Fruit fly (Drosophila melanogaster) whole organism, embryonic: ENCODE data around the gene lwr.

ENCODE experiments used
- Atf6 ChIP-seq: fragments of 200-800 bp; sonication (Bioruptor generic); IDR thresholded peaks from 2 replicates; pipeline ENCODE4 v1.3.6; 2022; ENCODE audit warnings: missing biosample characterization, missing genetic modification characterization
- Blimp-1 ChIP-seq: fragments of 200-800 bp; sonication (Bioruptor generic); optimal IDR thresholded peaks from 3 replicates; lab custom pipeline; 2018; ENCODE audit warnings: missing biosample characterization, missing genetic modification characterization, mild to moderate bottlenecking, moderate library complexity, missing genetic modification reagents
- C15 ChIP-seq: fragments of 200-800 bp; sonication (Bioruptor generic); IDR thresholded peaks from 3 replicates; pipeline ENCODE4 v1.3.6; 2022; ENCODE audit warnings: missing biosample characterization, missing genetic modification characterization
- CG10654 ChIP-seq: fragments of 200-800 bp; sonication (Bioruptor generic); optimal IDR thresholded peaks from 2 replicates; lab custom pipeline; 2016; ENCODE audit warnings: missing biosample characterization, missing genetic modification characterization
- CG12104 ChIP-seq: fragments of 200-800 bp; sonication (Bioruptor generic); optimal IDR thresholded peaks from 3 replicates; lab custom pipeline; 2016; ENCODE audit warnings: missing biosample characterization, missing genetic modification characterization
- CG12391 ChIP-seq: fragments of 200-800 bp; sonication (Bioruptor generic); optimal IDR thresholded peaks from 3 replicates; lab custom pipeline; 2018; ENCODE audit warnings: missing biosample characterization, mild to moderate bottlenecking, missing genetic modification characterization, moderate library complexity
- CG13424 ChIP-seq: fragments of 200-800 bp; sonication (Bioruptor generic); optimal IDR thresholded peaks from 2 replicates; lab custom pipeline; 2019; ENCODE audit warnings: missing biosample characterization, mild to moderate bottlenecking, missing genetic modification characterization, moderate library complexity
- CG13624 ChIP-seq: fragments of 200-800 bp; sonication (Bioruptor generic); optimal IDR thresholded peaks from 2 replicates; lab custom pipeline; 2016; ENCODE audit warnings: missing biosample characterization, missing genetic modification characterization
- CG14050 ChIP-seq: fragments of 200-800 bp; sonication (Bioruptor generic); IDR thresholded peaks from 3 replicates; pipeline ENCODE4 v1.3.6; 2022; ENCODE audit warnings: missing biosample characterization, missing genetic modification characterization
- CG14965 ChIP-seq: fragments of 200-800 bp; sonication (Bioruptor generic); optimal IDR thresholded peaks from 2 replicates; lab custom pipeline; 2016; ENCODE audit warnings: missing biosample characterization, missing genetic modification characterization, borderline replicate concordance
- CG15011 ChIP-seq: fragments of 200-800 bp; sonication (Bioruptor generic); optimal IDR thresholded peaks from 3 replicates; lab custom pipeline; 2018; ENCODE audit warnings: missing biosample characterization, mild to moderate bottlenecking, missing genetic modification characterization
- CG16815 ChIP-seq: fragments of 200-800 bp; sonication (Bioruptor generic); optimal IDR thresholded peaks from 3 replicates; lab custom pipeline; 2017; ENCODE audit warnings: missing biosample characterization, mild to moderate bottlenecking, missing genetic modification characterization
- CG1792 ChIP-seq: fragments of 200-800 bp; sonication (Bioruptor generic); optimal IDR thresholded peaks from 2 replicates; lab custom pipeline; 2016; ENCODE audit warnings: missing biosample characterization, missing genetic modification characterization
- CG18764 ChIP-seq: fragments of 200-800 bp; sonication (Bioruptor generic); optimal IDR thresholded peaks from 3 replicates; lab custom pipeline; 2016; ENCODE audit warnings: missing biosample characterization, missing genetic modification characterization
- CG2202 ChIP-seq: fragments of 200-800 bp; sonication (Bioruptor generic); optimal IDR thresholded peaks from 2 replicates; lab custom pipeline; 2018; ENCODE audit warnings: missing biosample characterization, mild to moderate bottlenecking, missing genetic modification characterization
- CG4820 ChIP-seq: fragments of 200-800 bp; sonication (Bioruptor generic); optimal IDR thresholded peaks from 3 replicates; lab custom pipeline; 2016; ENCODE audit warnings: missing biosample characterization, missing genetic modification characterization
- CG7745 ChIP-seq: fragments of 200-800 bp; sonication (Bioruptor generic); optimal IDR thresholded peaks from 2 replicates; lab custom pipeline; 2018; ENCODE audit warnings: missing biosample characterization, mild to moderate bottlenecking, missing genetic modification characterization, moderate library complexity
- CG8388 ChIP-seq: fragments of 200-800 bp; sonication (Bioruptor generic); optimal IDR thresholded peaks from 2 replicates; lab custom pipeline; 2019; ENCODE audit warnings: missing biosample characterization, mild to moderate bottlenecking, missing genetic modification characterization, moderate library complexity
- CG9932 ChIP-seq: fragments of 200-800 bp; sonication (Bioruptor generic); IDR thresholded peaks from 2 replicates; pipeline ENCODE4 v1.3.6; 2022; ENCODE audit warnings: missing biosample characterization, missing genetic modification characterization
- Ets97D ChIP-seq: fragments of 200-800 bp; sonication (Bioruptor generic); optimal IDR thresholded peaks from 3 replicates; lab custom pipeline; 2016; ENCODE audit warnings: missing biosample characterization, missing genetic modification characterization
- HLH4C ChIP-seq: fragments of 200-800 bp; sonication (Bioruptor generic); IDR thresholded peaks from 3 replicates; pipeline ENCODE4 v1.3.6; 2022; ENCODE audit warnings: missing biosample characterization, missing genetic modification characterization; ENCODE audit not compliant: partially characterized antibody
- Hey ChIP-seq: fragments of 200-800 bp; sonication (Bioruptor generic); optimal IDR thresholded peaks from 3 replicates; lab custom pipeline; 2018; ENCODE audit warnings: missing biosample characterization, mild to moderate bottlenecking, missing genetic modification characterization
- Hmr ChIP-seq: fragments of 200-800 bp; sonication (Bioruptor generic); optimal IDR thresholded peaks from 3 replicates; lab custom pipeline; 2017; ENCODE audit warnings: mild to moderate bottlenecking, missing biosample characterization, missing genetic modification reagents, missing genetic modification characterization
- Jarid2 ChIP-seq: fragments of 200-800 bp; sonication (Bioruptor generic); optimal IDR thresholded peaks from 3 replicates; lab custom pipeline; 2017; ENCODE audit warnings: mild to moderate bottlenecking, missing biosample characterization, missing genetic modification reagents, missing genetic modification characterization
- MBD-R2 ChIP-seq: fragments of 200-800 bp; sonication (Bioruptor generic); IDR thresholded peaks from 2 replicates; pipeline ENCODE4 v1.3.6; 2022; ENCODE audit warnings: missing biosample characterization, missing genetic modification characterization
- Meics ChIP-seq: fragments of 200-800 bp; sonication (Bioruptor generic); optimal IDR thresholded peaks from 2 replicates; lab custom pipeline; 2017; ENCODE audit warnings: missing biosample characterization, mild to moderate bottlenecking, missing genetic modification characterization
- Rfx ChIP-seq: fragments of 200-800 bp; sonication (Bioruptor generic); IDR thresholded peaks from 2 replicates; pipeline ENCODE4 v1.3.6; 2022; ENCODE audit warnings: missing biosample characterization, missing genetic modification characterization
- Scr ChIP-seq: fragments of 200-800 bp; sonication (Bioruptor generic); IDR thresholded peaks from 2 replicates; pipeline ENCODE4 v1.3.6; 2022; ENCODE audit warnings: missing biosample characterization, missing genetic modification characterization; ENCODE audit not compliant: partially characterized antibody
- Six4 ChIP-seq: fragments of 200-800 bp; sonication (Bioruptor generic); optimal IDR thresholded peaks from 2 replicates; lab custom pipeline; 2016; ENCODE audit warnings: missing biosample characterization, missing genetic modification characterization
- Stat92E ChIP-seq, 3 experiments: fragments of >200 bp in 2 of 3; fragments of 200-800 bp in 1 of 3; sonication (Bioruptor generic) in 1 of 3; optimal IDR thresholded peaks; 2 replicates each; lab custom pipeline; 2017 to 2019; ENCODE audit warnings: missing biosample characterization in 3 of 3, missing genetic modification characterization in 3 of 3, mild to moderate bottlenecking in 1 of 3, moderate library complexity in 1 of 3
- Tbp ChIP-seq: fragments of >200 bp; optimal IDR thresholded peaks from 2 replicates; lab custom pipeline; 2018; ENCODE audit warnings: missing biosample characterization, missing genetic modification characterization
- ap ChIP-seq: fragments of 200-800 bp; sonication (Bioruptor generic); IDR thresholded peaks from 2 replicates; pipeline ENCODE4 v1.3.6; 2022; ENCODE audit warnings: missing biosample characterization, missing genetic modification characterization
- bcd ChIP-seq: fragments of 200-800 bp; sonication (Bioruptor generic); optimal IDR thresholded peaks from 2 replicates; lab custom pipeline; 2017; ENCODE audit warnings: missing biosample characterization, mild to moderate bottlenecking, missing genetic modification characterization
- bsh ChIP-seq, 2 experiments: fragments of 200-800 bp; sonication (Bioruptor generic); optimal IDR thresholded peaks; 2 replicates each; lab custom pipeline; 2017 to 2018; ENCODE audit warnings: mild to moderate bottlenecking in 2 of 2, missing biosample characterization in 2 of 2, missing genetic modification characterization in 2 of 2, moderate library complexity in 1 of 2
- chif ChIP-seq, 2 experiments: fragments of 200-800 bp; sonication (Bioruptor generic); optimal IDR thresholded peaks; 3 replicates each; lab custom pipeline; 2016; ENCODE audit warnings: missing biosample characterization in 2 of 2, missing genetic modification characterization in 2 of 2
- crc ChIP-seq: fragments of 200-800 bp; sonication (Bioruptor generic); optimal IDR thresholded peaks from 2 replicates; lab custom pipeline; 2016; ENCODE audit warnings: missing biosample characterization, missing genetic modification characterization
- danr ChIP-seq: fragments of 200-800 bp; sonication (Bioruptor generic); IDR thresholded peaks from 2 replicates; pipeline ENCODE4 v1.3.6; 2022; ENCODE audit warnings: missing biosample characterization, missing genetic modification characterization
- dati ChIP-seq: fragments of 200-800 bp; sonication (Bioruptor generic); IDR thresholded peaks from 2 replicates; pipeline ENCODE4 v1.3.6; 2022; ENCODE audit warnings: missing biosample characterization, missing genetic modification characterization
- eyg ChIP-seq: fragments of 200-800 bp; sonication (Bioruptor generic); optimal IDR thresholded peaks from 3 replicates; lab custom pipeline; 2016; ENCODE audit warnings: missing biosample characterization, missing genetic modification characterization
- gce ChIP-seq: fragments of 200-800 bp; sonication (Bioruptor generic); IDR thresholded peaks from 3 replicates; pipeline ENCODE4 v1.3.6; 2022; ENCODE audit warnings: missing biosample characterization, missing genetic modification characterization
- hbn ChIP-seq: fragments of 200-800 bp; sonication (Bioruptor generic); IDR thresholded peaks from 2 replicates; pipeline ENCODE4 v1.3.6; 2022; ENCODE audit warnings: missing biosample characterization, missing genetic modification characterization; ENCODE audit not compliant: partially characterized antibody
- luna ChIP-seq: fragments of 200-800 bp; sonication (Bioruptor generic); optimal IDR thresholded peaks from 2 replicates; lab custom pipeline; 2016; ENCODE audit warnings: missing biosample characterization, missing genetic modification characterization
- oc ChIP-seq: fragments of 200-800 bp; sonication (Bioruptor generic); optimal IDR thresholded peaks from 2 replicates; lab custom pipeline; 2018; ENCODE audit warnings: missing biosample characterization, mild to moderate bottlenecking, missing genetic modification characterization, moderate library complexity
- pfk ChIP-seq: fragments of 200-800 bp; sonication (Bioruptor generic); optimal IDR thresholded peaks from 2 replicates; lab custom pipeline; 2018; ENCODE audit warnings: missing biosample characterization, mild to moderate bottlenecking, missing genetic modification characterization, moderate library complexity
- pum ChIP-seq: fragments of 200-800 bp; sonication (Bioruptor generic); optimal IDR thresholded peaks from 2 replicates; lab custom pipeline; 2016; ENCODE audit warnings: missing biosample characterization, missing genetic modification characterization
- pzg ChIP-seq: fragments of 200-800 bp; sonication (Bioruptor generic); optimal IDR thresholded peaks from 3 replicates; lab custom pipeline; 2018; ENCODE audit warnings: missing biosample characterization, mild to moderate bottlenecking, missing genetic modification characterization, moderate library complexity
- repo ChIP-seq: fragments of 200-800 bp; sonication (Bioruptor generic); optimal IDR thresholded peaks from 2 replicates; lab custom pipeline; 2016; ENCODE audit warnings: missing biosample characterization, missing genetic modification characterization
- slbo ChIP-seq: fragments of 200-800 bp; sonication (Bioruptor generic); IDR thresholded peaks from 2 replicates; pipeline ENCODE4 v1.3.6; 2022; ENCODE audit warnings: missing biosample characterization, missing genetic modification characterization
- stc ChIP-seq: fragments of 200-800 bp; sonication (Bioruptor generic); IDR thresholded peaks from 2 replicates; pipeline ENCODE4 v1.3.6; 2022; ENCODE audit warnings: missing biosample characterization, missing genetic modification characterization
- tna ChIP-seq: fragments of 200-800 bp; sonication (Bioruptor generic); IDR thresholded peaks from 2 replicates; pipeline ENCODE4 v1.3.6; 2022; ENCODE audit warnings: missing biosample characterization, missing genetic modification characterization; ENCODE audit not compliant: partially characterized antibody

The lwr gene

dm6 chr2L:574226-574625 lies 31.8 kb upstream of the lwr start, which contains the start of the genes Ipk2 and cold (continued):
- TF ChIP-seq CG12391 (peak; percentile 84), CG18764 (GFP tag; lab: Kevin White, UChicago) (peak; percentile 76), stc (no peak), CG9932 (GFP tag; lab: Robert Waterston, UW) (peak; percentile 91), chif (GFP tag; optimal IDR thresholded peaks at IDR 0.05; lab: Kevin White, UChicago) (peak; percentile 55 to 68), CG1792 (GFP tag; lab: Kevin White, UChicago) (peak; percentile 71), ap (no peak), HLH4C (no peak; the same call in 2 of the 3 replicates), CG15011 (GFP tag; lab: Kevin White, UChicago) (no peak), luna (GFP tag; lab: Kevin White, UChicago) (peak; percentile 62), eyg (peak; percentile 76), Hey (no peak), CG13624 (GFP tag; lab: Kevin White, UChicago) (peak; percentile 91), Hmr (peak; percentile 86), slbo (GFP tag; lab: Robert Waterston, UW) (peak; percentile 88), pum (GFP tag; lab: Kevin White, UChicago) (peak; percentile 81), CG14050 (GFP tag; lab: Robert Waterston, UW) (peak; percentile 57; the same call in 2 of the 3 replicates), CG8388 (GFP tag; lab: Kevin White, UChicago) (peak; percentile 64), bcd (GFP tag; lab: Kevin White, UChicago) (peak; percentile 84), bsh (GFP tag; optimal IDR thresholded peaks at IDR 0.05; lab: Kevin White, UChicago) (peak in 1 of 2 experiments; percentile 69), Blimp-1 (GFP tag; lab: Kevin White, UChicago) (no peak), CG16815 (GFP tag; lab: Kevin White, UChicago) (peak; percentile 80), CG2202 (tag; lab: Kevin White, UChicago) (peak; percentile 43), tna (GFP tag; lab: Robert Waterston, UW) (no peak), Jarid2 (GFP tag; lab: Kevin White, UChicago) (peak; percentile 1), danr (GFP tag; lab: Robert Waterston, UW) (peak; percentile 41; the same call in 1 of the 2 replicates), Tbp (GFP tag; lab: Kevin White, UChicago) (no peak), CG4820 (GFP tag; lab: Kevin White, UChicago) (peak; percentile 81), oc (tag; lab: Kevin White, UChicago) (no peak), Ets97D (peak; percentile 68), CG12104 (peak; percentile 64), Stat92E (GFP tag; optimal IDR thresholded peaks at IDR 0.05; lab: Kevin White, UChicago) (no peak), Meics (GFP tag; lab: Kevin White, UChicago) (peak; percentile 83), CG14965 (GFP tag; lab: Kevin White, UChicago) (no peak), MBD-R2 (peak; percentile 97), hbn (GFP tag; lab: Robert Waterston, UW) (no peak), gce (GFP tag; lab: Robert Waterston, UW) (no peak), repo (GFP tag; lab: Kevin White, UChicago) (peak; percentile 31), Six4 (GFP tag; lab: Kevin White, UChicago) (peak; percentile 50), pfk (no peak), pzg (peak; percentile 79), CG10654 (GFP tag; lab: Kevin White, UChicago) (peak; percentile 60), Scr (0 out of 2 replicates have a peak, but pooled peaks have one; percentile 28), crc (GFP tag; lab: Kevin White, UChicago) (no peak), Rfx (GFP tag; lab: Robert Waterston, UW) (peak; percentile 90), CG13424 (tag; lab: Kevin White, UChicago) (peak; percentile 81), C15 (GFP tag; lab: Robert Waterston, UW) (no peak), dati (GFP tag; lab: Robert Waterston, UW) (no peak), CG7745 (tag; lab: Kevin White, UChicago) (no peak), Atf6 (GFP tag; lab: Robert Waterston, UW) (peak; percentile 53; the same call in 1 of the 2 replicates)
